Worm (Caenorhabditis elegans): ENCODE measurements around the gene klp-4.
A peak's percentile ranks its signal among the peaks of the same experiment; 100 is the strongest.

The klp-4 gene

ce11 chrX:3218040-3218795 is 39.7 kb upstream of the klp-4 start:
- no peak for TF ChIP-seq ztf-1 (GFP tag; conservative IDR thresholded peaks at IDR 0.05)
- TF ChIP-seq mab-5 (tag; optimal IDR thresholded peaks at IDR 0.05), result no peak
- TF ChIP-seq sma-3 (GFP tag; optimal IDR thresholded peaks at IDR 0.05), result no peak
- TF ChIP-seq blmp-1 (tag; optimal IDR thresholded peaks at IDR 0.05; ENCODE audit: insufficient read depth), result peak; percentile 6
- TF ChIP-seq crh-2 (tag; optimal IDR thresholded peaks at IDR 0.05), result peak; percentile 14

- no peak for TF ChIP-seq nhr-6 (tag; optimal IDR thresholded peaks at IDR 0.05)
- TF ChIP-seq sma-9 (GFP tag; optimal IDR thresholded peaks at IDR 0.05), result no peak
- no peak for TF ChIP-seq sma-9 (tag; optimal IDR thresholded peaks at IDR 0.05)
- no peak for TF ChIP-seq lin-13 (GFP tag; optimal IDR thresholded peaks at IDR 0.05)
- TF ChIP-seq F13H6.1 (tag; optimal IDR thresholded peaks at IDR 0.05), result no peak
- TF ChIP-seq lin-11 (tag; optimal IDR thresholded peaks at IDR 0.05), result no peak
- no peak for TF ChIP-seq ceh-82 (tag; optimal IDR thresholded peaks at IDR 0.05)
- no peak for TF ChIP-seq unc-39 (tag; optimal IDR thresholded peaks at IDR 0.05)
- no peak for TF ChIP-seq alr-1 (tag; optimal IDR thresholded peaks at IDR 0.05)
- TF ChIP-seq nhr-25 (tag; optimal IDR thresholded peaks at IDR 0.05), result no peak
- no peak for TF ChIP-seq aly-2 (tag; optimal IDR thresholded peaks at IDR 0.05)
- TF ChIP-seq nhr-10 (tag; optimal IDR thresholded peaks at IDR 0.05), result no peak
- TF ChIP-seq mbf-1 (tag; optimal IDR thresholded peaks at IDR 0.05), result no peak
- TF ChIP-seq ama-1 (optimal IDR thresholded peaks at IDR 0.05), result no peak
- no peak for TF ChIP-seq nhr-12 (tag; optimal IDR thresholded peaks at IDR 0.05)
- no peak for TF ChIP-seq unc-62 (GFP tag; optimal IDR thresholded peaks at IDR 0.05)
- TF ChIP-seq nhr-77 (tag; optimal IDR thresholded peaks at IDR 0.05), result no peak
- no peak for TF ChIP-seq ztf-11 (tag; optimal IDR thresholded peaks at IDR 0.05)
- TF ChIP-seq Y55F3AM.14 (GFP tag; optimal IDR thresholded peaks at IDR 0.05), result no peak
- no peak for TF ChIP-seq nhr-129 (tag; optimal IDR thresholded peaks at IDR 0.05)
- TF ChIP-seq nhr-23 (tag; optimal IDR thresholded peaks at IDR 0.05), result no peak
These were observed 38.2 kb upstream of the klp-4 start for ce11 chrX:3216698-3217097.

DNA sequence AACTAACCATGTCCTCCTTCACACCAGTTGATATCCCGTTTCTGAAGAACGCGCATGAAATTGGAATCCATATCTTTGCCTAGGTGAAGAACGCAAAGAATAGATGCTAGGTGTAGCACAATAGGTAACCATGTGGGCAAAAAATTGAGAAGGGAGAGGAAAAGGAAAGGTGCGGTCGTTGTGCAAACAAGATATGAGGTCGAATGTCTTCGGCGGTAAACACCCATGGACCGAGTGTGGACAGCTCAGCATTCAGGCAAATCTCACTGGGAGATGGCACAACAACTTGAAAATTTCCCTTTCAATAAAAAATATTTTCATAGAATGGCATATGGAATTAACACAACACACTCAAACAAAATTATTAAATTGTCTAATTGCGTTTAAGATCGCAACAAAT is 31.0 kb upstream of the klp-4 start, which contains the start of gene F28B4.4:
Gene F28B4.4 (minus strand): TSS at position 101 of the 400 bp plus-strand sequence.
- TF ChIP-seq nhr-77 (tag; optimal IDR thresholded peaks at IDR 0.05), result no peak

- TF ChIP-seq sem-4 (tag; optimal IDR thresholded peaks at IDR 0.05), result no peak
- TF ChIP-seq mdl-1 (tag; optimal IDR thresholded peaks at IDR 0.05), result no peak
- no peak for TF ChIP-seq gmeb-1 (tag; optimal IDR thresholded peaks at IDR 0.05)
- TF ChIP-seq blmp-1 (tag; optimal IDR thresholded peaks at IDR 0.05; ENCODE audit: insufficient read depth), result no peak
- TF ChIP-seq skn-1 (tag; optimal IDR thresholded peaks at IDR 0.05), result no peak
- TF ChIP-seq Y55F3AM.14 (GFP tag; optimal IDR thresholded peaks at IDR 0.05), result no peak
- TF ChIP-seq lin-11 (tag; optimal IDR thresholded peaks at IDR 0.05), result no peak
- no peak for TF ChIP-seq nhr-12 (tag; optimal IDR thresholded peaks at IDR 0.05)
- TF ChIP-seq ceh-16 (tag; optimal IDR thresholded peaks at IDR 0.05), result no peak
- TF ChIP-seq sma-3 (GFP tag; optimal IDR thresholded peaks at IDR 0.05), result no peak
- TF ChIP-seq nhr-129 (tag; optimal IDR thresholded peaks at IDR 0.05), result no peak
- no peak for TF ChIP-seq aly-2 (tag; optimal IDR thresholded peaks at IDR 0.05)
- TF ChIP-seq dmd-4 (tag; optimal IDR thresholded peaks at IDR 0.05), result no peak
- TF ChIP-seq alr-1 (tag; optimal IDR thresholded peaks at IDR 0.05), result no peak
- TF ChIP-seq nhr-6 (tag; optimal IDR thresholded peaks at IDR 0.05), result no peak
- no peak for TF ChIP-seq R02D3.7 (tag; optimal IDR thresholded peaks at IDR 0.05)
- no peak for TF ChIP-seq lsy-2 (tag; optimal IDR thresholded peaks at IDR 0.05)
- no peak for TF ChIP-seq nhr-21 (tag; optimal IDR thresholded peaks at IDR 0.05)
These were observed 26.3 kb upstream of the klp-4 start, which contains the start of gene F28B4.1 for ce11 chrX:3204778-3205177. Gene F28B4.1, plus strand, starts transcription at chrX:3205078.

DNA sequence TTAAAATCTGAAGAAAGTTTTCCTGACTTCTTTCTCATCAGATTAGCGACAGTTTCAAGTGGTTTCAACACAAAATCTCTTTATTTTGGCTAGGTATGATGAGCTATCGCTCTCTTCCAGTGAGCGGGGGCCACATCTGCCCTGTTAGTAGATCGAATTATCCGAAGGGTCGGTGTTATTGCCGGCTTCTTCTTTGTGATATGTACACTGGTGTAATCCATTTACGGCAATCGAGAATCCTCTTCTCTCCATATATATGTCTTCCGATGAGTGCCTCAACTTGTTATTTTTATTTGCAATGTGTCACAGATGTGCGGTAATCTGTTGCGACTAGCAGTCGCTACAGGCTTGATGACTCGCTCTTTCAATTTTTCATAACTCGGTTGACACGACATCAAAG is 23.8 kb upstream of the klp-4 start:
- TF ChIP-seq alr-1 (tag; optimal IDR thresholded peaks at IDR 0.05) (no peak), crh-2 (tag; optimal IDR thresholded peaks at IDR 0.05) (no peak)

All from whole organism, L2 larva.